Worm (Caenorhabditis elegans) whole organism, L1 larva: ENCODE measurements around the gene cyn-16.

Experiments used
- C16A3.4 ChIP-seq: fragments of 150-350 bp; optimal IDR thresholded peaks from 2 replicates; lab custom pipeline; 2014; ENCODE audit warnings: missing biosample characterization, missing genetic modification characterization
- nhr-77 ChIP-seq: fragments of 150-350 bp; optimal IDR thresholded peaks from 2 replicates; lab custom pipeline; 2014; ENCODE audit warnings: missing biosample characterization, missing genetic modification characterization

DNA sequence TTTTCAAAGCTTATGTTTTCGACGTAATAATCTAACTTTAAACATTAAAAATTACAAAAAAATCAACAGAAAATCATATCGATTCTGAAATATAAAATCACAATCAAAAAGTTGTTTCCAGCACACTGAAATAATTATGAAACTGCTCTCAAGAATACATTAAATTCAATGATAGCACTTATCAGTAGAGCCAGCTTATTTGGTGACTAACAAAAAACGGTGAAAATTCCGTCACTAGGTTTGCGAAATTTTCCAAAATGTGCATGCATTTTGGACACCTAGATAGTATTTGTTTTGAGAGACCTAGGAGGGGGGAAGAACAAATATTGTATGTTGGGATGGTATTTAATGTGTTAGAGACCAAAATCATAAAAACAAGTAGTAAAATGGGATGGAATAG lies 26.5 kb upstream of the cyn-16 start:
- no peak for TF ChIP-seq nhr-77 (tag; lab: Kevin White, UChicago)
- no peak for TF ChIP-seq C16A3.4 (tag; lab: Kevin White, UChicago)
